Worm (Caenorhabditis elegans) whole organism, L2 larva: ENCODE data around the gene C16C8.22.
"Not testable (repeated sequence)": the region's sequence is repeated elsewhere in the genome, so short reads cannot be mapped to it uniquely, and the experiment has no call there.

ENCODE experiments used
- C34F6.9 ChIP-seq: fragments of 150-350 bp; optimal IDR thresholded peaks from 2 replicates; lab custom pipeline; 2014; ENCODE audit warnings: missing biosample characterization, missing genetic modification characterization
- F13H6.1 ChIP-seq: sonication (generic microtip); optimal IDR thresholded peaks from 2 replicates; lab custom pipeline; 2016; ENCODE audit warnings: missing genetic modification characterization, missing compliant biosample characterization
- Y55F3AM.14 ChIP-seq: fragments of 200-800 bp; sonication (Bioruptor generic); optimal IDR thresholded peaks from 2 replicates; lab custom pipeline; 2018; ENCODE audit warnings: mild to moderate bottlenecking, missing genetic modification characterization, missing compliant biosample characterization
- ZK546.5 ChIP-seq: sonication (generic microtip); optimal IDR thresholded peaks from 2 replicates; lab custom pipeline; 2017; ENCODE audit warnings: missing biosample characterization, missing genetic modification characterization
- ama-1 ChIP-seq: fragments of 150-350 bp; optimal IDR thresholded peaks from 2 replicates; lab custom pipeline; 2018; ENCODE audit warnings: inconsistent platforms
- blmp-1 ChIP-seq: sonication (generic microtip); optimal IDR thresholded peaks from 2 replicates; lab custom pipeline; 2017; ENCODE audit warnings: missing genetic modification characterization, mild to moderate bottlenecking, missing compliant biosample characterization, antibody characterized with exemption, moderate library complexity; ENCODE audit not compliant: insufficient read depth
- ceh-16 ChIP-seq: fragments of 150-350 bp; optimal IDR thresholded peaks from 2 replicates; lab custom pipeline; 2014; ENCODE audit warnings: missing biosample characterization, missing genetic modification characterization
- ceh-82 ChIP-seq: fragments of 150-350 bp; optimal IDR thresholded peaks from 2 replicates; lab custom pipeline; 2014; ENCODE audit warnings: missing biosample characterization, missing genetic modification characterization
- crh-2 ChIP-seq: sonication (generic microtip); optimal IDR thresholded peaks from 2 replicates; lab custom pipeline; 2017; ENCODE audit warnings: missing biosample characterization, missing genetic modification characterization
- dmd-4 ChIP-seq: sonication (generic microtip); optimal IDR thresholded peaks from 2 replicates; lab custom pipeline; 2017; ENCODE audit warnings: missing biosample characterization, missing genetic modification characterization
- egl-27 ChIP-seq: sonication (generic microtip); optimal IDR thresholded peaks from 3 replicates; lab custom pipeline; 2017; ENCODE audit warnings: missing biosample characterization, missing genetic modification reagents, missing genetic modification characterization
- elt-1 ChIP-seq: fragments of 150-350 bp; optimal IDR thresholded peaks from 2 replicates; lab custom pipeline; 2014; ENCODE audit warnings: missing biosample characterization, missing genetic modification characterization
- elt-3 ChIP-seq: sonication (generic microtip); optimal IDR thresholded peaks from 2 replicates; lab custom pipeline; 2017; ENCODE audit warnings: missing biosample characterization, missing genetic modification characterization
- gmeb-1 ChIP-seq: fragments of 150-350 bp; optimal IDR thresholded peaks from 2 replicates; lab custom pipeline; 2014; ENCODE audit warnings: missing biosample characterization, missing genetic modification characterization
- lsy-2 ChIP-seq, 2 experiments: fragments of 150-350 bp in 1 of 2; sonication (generic microtip) in 1 of 2; optimal IDR thresholded peaks; 2 replicates each; lab custom pipeline; 2014 to 2017; ENCODE audit warnings: missing biosample characterization in 2 of 2, missing genetic modification characterization in 2 of 2
- mab-5 ChIP-seq: fragments of 150-350 bp; optimal IDR thresholded peaks from 2 replicates; lab custom pipeline; 2014; ENCODE audit warnings: missing biosample characterization, missing genetic modification characterization
- nhr-10 ChIP-seq: sonication (generic microtip); optimal IDR thresholded peaks from 2 replicates; lab custom pipeline; 2017; ENCODE audit warnings: missing biosample characterization, missing genetic modification characterization
- nhr-11 ChIP-seq: fragments of 150-350 bp; optimal IDR thresholded peaks from 2 replicates; lab custom pipeline; 2014; ENCODE audit warnings: missing biosample characterization, missing genetic modification characterization
- nhr-12 ChIP-seq: fragments of 150-350 bp; optimal IDR thresholded peaks from 2 replicates; lab custom pipeline; 2014; ENCODE audit warnings: missing biosample characterization, missing genetic modification characterization
- nhr-129 ChIP-seq: fragments of 150-350 bp; optimal IDR thresholded peaks from 2 replicates; lab custom pipeline; 2014; ENCODE audit warnings: missing biosample characterization, missing genetic modification characterization
- nhr-21 ChIP-seq: fragments of 150-350 bp; optimal IDR thresholded peaks from 2 replicates; lab custom pipeline; 2014; ENCODE audit warnings: missing biosample characterization, missing genetic modification characterization
- nhr-23 ChIP-seq: fragments of 150-350 bp; optimal IDR thresholded peaks from 2 replicates; lab custom pipeline; 2014; ENCODE audit warnings: missing biosample characterization, missing genetic modification reagents, missing genetic modification characterization
- nhr-237 ChIP-seq: fragments of 150-350 bp; optimal IDR thresholded peaks from 2 replicates; lab custom pipeline; 2014; ENCODE audit warnings: missing biosample characterization, missing genetic modification characterization
- nhr-25 ChIP-seq: fragments of 150-350 bp; sonication (generic microtip); optimal IDR thresholded peaks from 3 replicates; lab custom pipeline; 2014; ENCODE audit warnings: missing biosample characterization, missing genetic modification characterization
- nhr-6 ChIP-seq: fragments of 150-350 bp; optimal IDR thresholded peaks from 2 replicates; lab custom pipeline; 2014; ENCODE audit warnings: missing biosample characterization, missing genetic modification characterization
- nhr-77 ChIP-seq: fragments of 150-350 bp; optimal IDR thresholded peaks from 2 replicates; lab custom pipeline; 2014; ENCODE audit warnings: missing biosample characterization, missing genetic modification characterization
- peb-1 ChIP-seq: fragments of 150-350 bp; optimal IDR thresholded peaks from 2 replicates; lab custom pipeline; 2014; ENCODE audit warnings: missing biosample characterization, missing genetic modification characterization
- sem-4 ChIP-seq: fragments of 150-350 bp; optimal IDR thresholded peaks from 2 replicates; lab custom pipeline; 2014; ENCODE audit warnings: missing biosample characterization, missing genetic modification reagents, missing genetic modification characterization
- skn-1 ChIP-seq: sonication (generic microtip); optimal IDR thresholded peaks from 2 replicates; lab custom pipeline; 2017; ENCODE audit warnings: missing biosample characterization, missing genetic modification characterization
- sma-3 ChIP-seq: sonication (generic microtip); optimal IDR thresholded peaks from 2 replicates; lab custom pipeline; 2016; ENCODE audit warnings: missing genetic modification reagents, missing genetic modification characterization, missing compliant biosample characterization
- unc-39 ChIP-seq: fragments of 150-350 bp; optimal IDR thresholded peaks from 2 replicates; lab custom pipeline; 2014; ENCODE audit warnings: missing biosample characterization, missing genetic modification characterization
- unc-62 ChIP-seq: fragments of 150-350 bp; optimal IDR thresholded peaks from 2 replicates; lab custom pipeline; 2014; ENCODE audit warnings: missing biosample characterization, missing genetic modification reagents, missing genetic modification characterization
- zag-1 ChIP-seq: fragments of 150-350 bp; optimal IDR thresholded peaks from 2 replicates; lab custom pipeline; 2014; ENCODE audit warnings: missing biosample characterization, missing genetic modification characterization
- ztf-1 ChIP-seq: fragments of 200-800 bp; sonication (Bioruptor generic); conservative IDR thresholded peaks from 2 replicates; pipeline ENCODE4 v1.3.6; 2022; ENCODE audit warnings: missing genetic modification characterization, missing compliant biosample characterization
- ztf-4 ChIP-seq: fragments of 150-350 bp; optimal IDR thresholded peaks from 2 replicates; lab custom pipeline; 2014; ENCODE audit warnings: missing biosample characterization, missing genetic modification characterization

Gene C16C8.22

ce11 chrII:3458209-3458608 is 15.2 kb upstream of the C16C8.22 start, which contains the start of the genes C16C8.26 and C16C8.19:
TSS of gene C16C8.26 (minus strand) at chrII:3458309.
TSS of gene C16C8.19 (plus strand) at chrII:3458487.
- TF ChIP-seq ama-1 (lab: Kevin White, UChicago) (no peak), nhr-25 (tag; lab: Kevin White, UChicago) (no peak), ZK546.5 (tag; lab: Kevin White, UChicago) (no peak), Y55F3AM.14 (GFP tag; lab: Kevin White, UChicago) (no peak), ceh-82 (tag; lab: Kevin White, UChicago) (no peak), mab-5 (no peak)

- TF ChIP-seq zag-1 (tag; lab: Kevin White, UChicago) = no peak
- no peak for TF ChIP-seq F13H6.1 (tag; lab: Kevin White, UChicago)
- no peak for TF ChIP-seq elt-3 (tag; lab: Kevin White, UChicago)
- no peak for TF ChIP-seq elt-1 (tag; lab: Kevin White, UChicago)
- TF ChIP-seq ceh-16 (tag; lab: Kevin White, UChicago) = no peak
- TF ChIP-seq skn-1 (tag; lab: Kevin White, UChicago) = no peak
- no peak for TF ChIP-seq ZK546.5 (tag; lab: Kevin White, UChicago)
- TF ChIP-seq nhr-129 (tag; lab: Kevin White, UChicago) = no peak
- no peak for TF ChIP-seq ama-1 (lab: Kevin White, UChicago)
- no peak for TF ChIP-seq nhr-6 (tag; lab: Kevin White, UChicago)
- TF ChIP-seq ztf-1 (GFP tag; lab: Robert Waterston, UW) = no peak
- TF ChIP-seq nhr-11 (tag; lab: Kevin White, UChicago) = no peak
These were observed 10.5 kb upstream of the C16C8.22 start, which contains the start of gene C16C8.11 for ce11 chrII:3453521-3453920. TSS of gene C16C8.11 (plus strand) at chrII:3453708.

- TF ChIP-seq dmd-4 (tag; lab: Kevin White, UChicago) (no peak), gmeb-1 (tag; lab: Kevin White, UChicago) (no peak), egl-27 (tag; lab: Kevin White, UChicago) (no peak), nhr-12 (tag; lab: Kevin White, UChicago) (no peak), sem-4 (tag; lab: Kevin White, UChicago) (no peak), unc-39 (no peak), C34F6.9 (tag; lab: Kevin White, UChicago) (no peak), peb-1 (tag; lab: Kevin White, UChicago) (no peak), nhr-10 (no peak), ceh-16 (tag; lab: Kevin White, UChicago) (no peak), elt-1 (tag; lab: Kevin White, UChicago) (no peak), unc-62 (no peak), F13H6.1 (tag; lab: Kevin White, UChicago) (no peak)
These were observed 9.4 kb upstream of the C16C8.22 start, which contains the start of gene C16C8.12 for ce11 chrII:3452421-3452820. TSS of gene C16C8.12 (plus strand) at chrII:3452721.

- TF ChIP-seq nhr-21; sma-3 (GFP tag; lab: Kevin White, UChicago); lsy-2 (tag; optimal IDR thresholded peaks at IDR 0.05; lab: Kevin White, UChicago): not testable (repeated sequence)
- TF ChIP-seq, all 48 proteins: peak for 0; not testable (repeated sequence) for 48
These were observed 6.5 kb upstream of the C16C8.22 start, which contains the start of gene C16C8.14 for ce11 chrII:3449514-3449913. TSS of gene C16C8.14 (plus strand) at chrII:3449814.

ce11 chrII:3448776-3449280 is 5.8 kb upstream of the C16C8.22 start, which contains the start of gene C16C8.25:
TSS of gene C16C8.25 (plus strand) at chrII:3449230.
- no peak for TF ChIP-seq unc-62
- no peak for TF ChIP-seq unc-39
- no peak for TF ChIP-seq nhr-237 (tag; lab: Kevin White, UChicago)
- no peak for TF ChIP-seq ceh-16 (tag; lab: Kevin White, UChicago)
- no peak for TF ChIP-seq ztf-4 (tag; lab: Kevin White, UChicago)
- no peak for TF ChIP-seq C34F6.9 (tag; lab: Kevin White, UChicago)
- TF ChIP-seq egl-27 (tag; lab: Kevin White, UChicago) = no peak
- no peak for TF ChIP-seq nhr-129 (tag; lab: Kevin White, UChicago)
- no peak for TF ChIP-seq nhr-77 (tag; lab: Kevin White, UChicago)
- no peak for TF ChIP-seq nhr-23 (tag; lab: Kevin White, UChicago)
- no peak for TF ChIP-seq ama-1 (lab: Kevin White, UChicago)
- no peak for TF ChIP-seq crh-2 (tag; lab: Kevin White, UChicago)
- no peak for TF ChIP-seq nhr-11 (tag; lab: Kevin White, UChicago)
- no peak for TF ChIP-seq nhr-10
- no peak for TF ChIP-seq blmp-1 (tag; lab: Kevin White, UChicago)
- TF ChIP-seq gmeb-1 (tag; lab: Kevin White, UChicago) = no peak
